Worm (Caenorhabditis elegans) whole organism, L3 larva: ENCODE measurements around the gene T07D3.4.
A peak's percentile ranks its signal among the peaks of the same experiment; 100 is the strongest.

Experiments used
- aly-2 ChIP-seq: fragments of 150-350 bp; optimal IDR thresholded peaks from 2 replicates; lab custom pipeline; 2014; ENCODE audit warnings: missing biosample characterization, missing genetic modification characterization
- ceh-28 ChIP-seq: fragments of 150-350 bp; optimal IDR thresholded peaks from 2 replicates; lab custom pipeline; 2014; ENCODE audit warnings: missing biosample characterization, missing genetic modification reagents, missing genetic modification characterization
- daf-12 ChIP-seq: fragments of 150-350 bp; optimal IDR thresholded peaks from 2 replicates; lab custom pipeline; 2014; ENCODE audit warnings: missing biosample characterization, missing genetic modification reagents, missing genetic modification characterization
- elt-3 ChIP-seq, 3 experiments: fragments of 150-350 bp in 1 of 3; sonication (generic microtip) in 2 of 3; optimal IDR thresholded peaks; 2 replicates in 2 of 3; 4 replicates in 1 of 3; lab custom pipeline; 2014 to 2017; ENCODE audit warnings: missing biosample characterization in 3 of 3, missing genetic modification characterization in 3 of 3
- nhr-11 ChIP-seq: fragments of 150-350 bp; optimal IDR thresholded peaks from 2 replicates; lab custom pipeline; 2014; ENCODE audit warnings: missing biosample characterization, missing genetic modification characterization
- nhr-12 ChIP-seq: fragments of 150-350 bp; optimal IDR thresholded peaks from 2 replicates; lab custom pipeline; 2014; ENCODE audit warnings: missing biosample characterization, missing genetic modification characterization
- nhr-237 ChIP-seq: fragments of 150-350 bp; optimal IDR thresholded peaks from 2 replicates; lab custom pipeline; 2014; ENCODE audit warnings: missing biosample characterization, missing genetic modification characterization
- nhr-67 ChIP-seq: fragments of 150-350 bp; optimal IDR thresholded peaks from 2 replicates; lab custom pipeline; 2014; ENCODE audit warnings: missing biosample characterization, missing genetic modification characterization
- sea-2 ChIP-seq: fragments of 150-350 bp; sonication (generic microtip); optimal IDR thresholded peaks from 4 replicates; lab custom pipeline; 2014; ENCODE audit warnings: missing biosample characterization, missing genetic modification reagents, missing genetic modification characterization
- snpc-4 ChIP-seq: fragments of 150-350 bp; optimal IDR thresholded peaks from 2 replicates; lab custom pipeline; 2014; ENCODE audit warnings: missing biosample characterization, missing genetic modification characterization
- zag-1 ChIP-seq: fragments of 150-350 bp; optimal IDR thresholded peaks from 2 replicates; lab custom pipeline; 2014; ENCODE audit warnings: missing biosample characterization, missing genetic modification characterization

DNA sequence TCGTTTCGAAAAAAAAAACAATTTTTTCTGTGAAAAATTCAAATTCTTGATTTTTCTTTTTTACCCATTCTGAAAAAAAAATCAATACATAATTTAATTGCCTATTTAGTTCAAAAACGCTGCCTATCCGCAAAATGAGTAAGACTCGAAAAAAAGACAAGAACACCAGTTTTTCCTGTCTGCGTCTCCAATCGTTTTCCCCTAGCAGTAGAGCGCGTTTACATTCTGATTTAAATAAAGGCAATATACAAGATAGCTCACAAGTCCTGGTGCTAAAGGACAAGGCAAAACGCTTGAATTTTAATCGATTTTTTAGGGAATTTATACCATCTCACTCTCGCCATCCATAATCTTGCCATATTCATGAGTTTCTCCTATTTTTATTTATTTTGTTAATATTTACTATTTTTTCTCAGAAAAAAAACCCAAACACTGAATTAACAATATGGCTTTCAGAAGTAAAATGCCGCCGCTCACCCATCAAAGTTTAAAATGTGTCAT, 25.2 kb downstream of the T07D3.4 start, which contains the start of gene fbxc-33:
- TF ChIP-seq daf-12 (no peak), snpc-4 (peak; percentile 36), elt-3 (tag; optimal IDR thresholded peaks at IDR 0.05; lab: Kevin White, UChicago) (no peak), nhr-67 (tag; lab: Kevin White, UChicago) (no peak), nhr-237 (no peak), zag-1 (no peak), aly-2 (no peak), ceh-28 (tag; lab: Kevin White, UChicago) (no peak), nhr-11 (tag; lab: Kevin White, UChicago) (no peak), sea-2 (no peak), nhr-12 (no peak)
